Worm (Caenorhabditis elegans): ENCODE data around the gene acs-4.

ce11 chrIII:7154526-7154925 is 13.1 kb upstream of the acs-4 start:
- TF ChIP-seq T22C8.4 (GFP tag; IDR thresholded peaks at IDR 0.05) (no peak), flt-1 (GFP tag; IDR thresholded peaks at IDR 0.05) (no peak), ztf-23 (GFP tag; IDR thresholded peaks at IDR 0.05) (no peak), med-1 (GFP tag; optimal IDR thresholded peaks at IDR 0.05; ENCODE audit: insufficient read depth) (no peak), cog-1 (tag; optimal IDR thresholded peaks at IDR 0.05) (no peak), ztf-29 (GFP tag; IDR thresholded peaks at IDR 0.05) (no peak), tab-1 (GFP tag; IDR thresholded peaks at IDR 0.05) (no peak), ref-1 (GFP tag; conservative IDR thresholded peaks at IDR 0.05) (no peak), klf-2 (GFP tag; conservative IDR thresholded peaks at IDR 0.05) (no peak)
